Fruit fly (Drosophila melanogaster) whole organism, wandering third instar larva: ENCODE data around the gene Ten-a.
A peak's percentile ranks its signal among the peaks of the same experiment; 100 is the strongest.

ENCODE experiments used
- Abd-B ChIP-seq: fragments of >200 bp; optimal IDR thresholded peaks from 2 replicates; lab custom pipeline; 2017; ENCODE audit warnings: missing biosample characterization, missing genetic modification characterization
- CG9705 ChIP-seq: fragments of 200-800 bp; sonication (Bioruptor generic); optimal IDR thresholded peaks from 2 replicates; lab custom pipeline; 2018; ENCODE audit warnings: missing biosample characterization, mild to moderate bottlenecking, missing genetic modification characterization
- Dfd ChIP-seq: fragments of >200 bp; optimal IDR thresholded peaks from 2 replicates; lab custom pipeline; 2017; ENCODE audit warnings: missing biosample characterization, missing genetic modification characterization
- HLH106 ChIP-seq: fragments of 200-800 bp; optimal IDR thresholded peaks from 3 replicates; lab custom pipeline; 2019; ENCODE audit warnings: missing biosample characterization, mild to moderate bottlenecking, missing genetic modification characterization, moderate library complexity
- Hnf4 ChIP-seq: fragments of 200-800 bp; sonication (Bioruptor generic); optimal IDR thresholded peaks from 2 replicates; lab custom pipeline; 2016; ENCODE audit warnings: missing biosample characterization, mild to moderate bottlenecking, missing genetic modification characterization
- Hr78 ChIP-seq: fragments of >200 bp; optimal IDR thresholded peaks from 2 replicates; lab custom pipeline; 2017; ENCODE audit warnings: missing biosample characterization, missing genetic modification characterization
- Hr83 ChIP-seq: fragments of 200-300 bp; sonication (Bioruptor generic); optimal IDR thresholded peaks from 2 replicates; lab custom pipeline; 2016; ENCODE audit warnings: missing biosample characterization, mild to moderate bottlenecking, missing genetic modification characterization, moderate library complexity; ENCODE audit not compliant: poor library complexity, severe bottlenecking
- Myc ChIP-seq: fragments of >200 bp; optimal IDR thresholded peaks from 2 replicates; lab custom pipeline; 2017
- OdsH ChIP-seq: fragments of 200-800 bp; sonication (Bioruptor generic); optimal IDR thresholded peaks from 2 replicates; lab custom pipeline; 2016; ENCODE audit warnings: missing biosample characterization, mild to moderate bottlenecking, missing genetic modification characterization
- Rel ChIP-seq, 2 experiments: fragments of 200-800 bp; sonication (Bioruptor generic) in 1 of 2; optimal IDR thresholded peaks; 2 replicates in 1 of 2; 3 replicates in 1 of 2; lab custom pipeline; 2016 to 2019; ENCODE audit warnings: mild to moderate bottlenecking in 2 of 2, missing biosample characterization in 2 of 2, missing genetic modification characterization in 2 of 2, moderate library complexity in 1 of 2
- Sp1 ChIP-seq: fragments of 200-800 bp; sonication (Bioruptor generic); optimal IDR thresholded peaks from 3 replicates; lab custom pipeline; 2019; ENCODE audit warnings: missing biosample characterization, mild to moderate bottlenecking, missing genetic modification characterization, moderate library complexity
- Vsx2 ChIP-seq: fragments of 200-300, 225-300 bp; sonication (Bioruptor generic); optimal IDR thresholded peaks from 2 replicates; lab custom pipeline; 2018; ENCODE audit warnings: missing biosample characterization, missing genetic modification characterization; ENCODE audit not compliant: partially characterized antibody
- ey ChIP-seq: fragments of 200-800 bp; sonication (Bioruptor generic); optimal IDR thresholded peaks from 2 replicates; lab custom pipeline; 2016; ENCODE audit warnings: missing biosample characterization, missing genetic modification characterization
- foxo ChIP-seq, 2 experiments: fragments of 200-800 bp; sonication (Bioruptor generic); optimal IDR thresholded peaks; 2 replicates in 1 of 2; 3 replicates in 1 of 2; lab custom pipeline; 2016 to 2017; ENCODE audit warnings: missing biosample characterization in 2 of 2, missing genetic modification characterization in 2 of 2
- fru ChIP-seq: fragments of 200-800 bp; sonication (Bioruptor generic); optimal IDR thresholded peaks from 3 replicates; lab custom pipeline; 2016; ENCODE audit warnings: missing biosample characterization, mild to moderate bottlenecking, missing genetic modification characterization
- jim ChIP-seq: fragments of 175-275, 200-325 bp; sonication (Bioruptor generic); optimal IDR thresholded peaks from 2 replicates; lab custom pipeline; 2016; ENCODE audit warnings: missing biosample characterization, mild to moderate bottlenecking, missing genetic modification characterization
- pan ChIP-seq: fragments of >200 bp; optimal IDR thresholded peaks from 2 replicates; lab custom pipeline; 2017
- psq ChIP-seq: fragments of 200-800 bp; sonication (Bioruptor generic); optimal IDR thresholded peaks from 3 replicates; lab custom pipeline; 2017; ENCODE audit warnings: missing biosample characterization, mild to moderate bottlenecking, missing genetic modification characterization, moderate library complexity
- sage ChIP-seq: fragments of 200-800 bp; sonication (Bioruptor generic); optimal IDR thresholded peaks from 2 replicates; lab custom pipeline; 2016; ENCODE audit warnings: missing biosample characterization, mild to moderate bottlenecking, missing genetic modification characterization
- sv ChIP-seq: fragments of 200-800 bp; sonication (Bioruptor generic); optimal IDR thresholded peaks from 3 replicates; lab custom pipeline; 2016; ENCODE audit warnings: missing biosample characterization, missing genetic modification characterization
- woc ChIP-seq: sonication (Bioruptor generic); optimal IDR thresholded peaks from 2 replicates; lab custom pipeline; 2016; ENCODE audit warnings: missing biosample characterization, mild to moderate bottlenecking, missing genetic modification characterization

The Ten-a gene

dm6 chrX:12017815-12018439 is 25.6 kb upstream of the Ten-a start, which contains the start of gene Chrac-16:
Chrac-16 (minus strand) TSS chrX:12017961.
- TF ChIP-seq Rel (GFP tag; optimal IDR thresholded peaks at IDR 0.05; lab: Kevin White, UChicago) (no peak), Rel (tag; optimal IDR thresholded peaks at IDR 0.05; lab: Kevin White, UChicago) (peak; percentile 32), Abd-B (no peak), woc (peak; percentile 30), HLH106 (tag; lab: Kevin White, UChicago) (peak; percentile 2)

- TF ChIP-seq Hr83 (no peak), Rel (GFP tag; optimal IDR thresholded peaks at IDR 0.05; lab: Kevin White, UChicago) (no peak), Rel (tag; optimal IDR thresholded peaks at IDR 0.05; lab: Kevin White, UChicago) (peak; percentile 38), Vsx2 (GFP tag; lab: Kevin White, UChicago) (no peak), psq (GFP tag; lab: Kevin White, UChicago) (peak; percentile 87), Hr78 (GFP tag; lab: Kevin White, UChicago) (no peak)
These were observed 24.9 kb upstream of the Ten-a start, which contains the start of gene Lsm12a for dm6 chrX:12018440-12019101. Lsm12a (plus strand) TSS chrX:12018640.

- TF ChIP-seq pan = no peak
- peak; percentile 31 for TF ChIP-seq woc
- TF ChIP-seq Sp1 (GFP tag; lab: Kevin White, UChicago) = no peak
- peak; percentile 62 for TF ChIP-seq Myc (lab: Kevin White, UChicago)
- TF ChIP-seq, all 38 proteins: peak for 2
These were observed 22.6 kb upstream of the Ten-a start, which contains the start of gene Tango4 for dm6 chrX:12020857-12021256. Tango4 (plus strand) TSS chrX:12021068.

dm6 chrX:12021750-12022149 is 21.7 kb upstream of the Ten-a start:
- no peak for TF ChIP-seq Sp1 (GFP tag; lab: Kevin White, UChicago)

dm6 chrX:12028825-12029514 is 14.5 kb upstream of the Ten-a start, which contains the start of gene Usp7:
Usp7 (minus strand) TSS chrX:12029032.
- TF ChIP-seq sage (GFP tag; lab: Kevin White, UChicago) (no peak), foxo (GFP tag; optimal IDR thresholded peaks at IDR 0.05; lab: Kevin White, UChicago) (no peak), ey (GFP tag; lab: Kevin White, UChicago) (no peak), Hnf4 (no peak), CG9705 (GFP tag; lab: Kevin White, UChicago) (no peak), Dfd (GFP tag; lab: Kevin White, UChicago) (no peak), Hr83 (no peak), OdsH (GFP tag; lab: Kevin White, UChicago) (no peak), woc (peak; percentile 49), Myc (lab: Kevin White, UChicago) (peak; percentile 64), Rel (GFP tag; optimal IDR thresholded peaks at IDR 0.05; lab: Kevin White, UChicago) (no peak), Rel (tag; optimal IDR thresholded peaks at IDR 0.05; lab: Kevin White, UChicago) (peak; percentile 36), fru (GFP tag; lab: Kevin White, UChicago) (no peak), Sp1 (GFP tag; lab: Kevin White, UChicago) (peak; percentile 4), jim (GFP tag; lab: Kevin White, UChicago) (no peak)

dm6 chrX:12031400-12031799 is 12.1 kb upstream of the Ten-a start, which contains the start of gene Cyp311a1:
Cyp311a1 (minus strand) TSS chrX:12031465.
- TF ChIP-seq Sp1 (GFP tag; lab: Kevin White, UChicago) = peak; percentile 23
- TF ChIP-seq sv (GFP tag; lab: Kevin White, UChicago) = no peak
- peak; percentile 7 for TF ChIP-seq HLH106 (tag; lab: Kevin White, UChicago)
- TF ChIP-seq, all 38 proteins: peak for 2

- TF ChIP-seq HLH106 (tag; lab: Kevin White, UChicago) = no peak
- no peak for TF ChIP-seq Vsx2 (GFP tag; lab: Kevin White, UChicago)
These were observed 11.3 kb upstream of the Ten-a start, which contains the start of gene Cyp318a1 for dm6 chrX:12032136-12032682. Cyp318a1 (plus strand) TSS chrX:12032632.
